Fruit fly (Drosophila melanogaster): ENCODE measurements around the gene ATPsynCF6.

The ATPsynCF6 gene

DNA sequence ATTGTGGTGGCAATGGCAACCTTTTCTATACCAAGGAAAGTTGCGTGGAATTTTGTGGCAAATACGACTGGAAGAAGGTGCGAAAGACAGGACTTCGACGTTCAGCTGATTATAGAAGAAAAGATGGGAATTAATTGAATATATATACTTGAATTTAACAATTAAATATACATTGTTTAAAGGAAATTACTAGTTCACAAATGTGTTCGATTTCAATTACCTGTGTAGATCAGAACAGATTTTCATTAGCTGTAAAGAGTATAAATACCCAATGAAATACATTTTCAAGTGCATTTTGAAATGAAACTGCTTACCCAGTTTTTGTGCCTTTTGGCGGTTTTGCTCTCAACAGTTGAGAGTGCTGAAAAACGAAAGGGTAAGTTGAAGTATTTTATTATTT lies 17.5 kb upstream of the ATPsynCF6 start, which contains the start of gene CG42828:
CG42828 (plus strand) TSS at position 301 of the 400 bp plus-strand sequence.
- TF ChIP-seq pad (GFP tag; optimal IDR thresholded peaks at IDR 0.05) (no peak), CG7045 (GFP tag; optimal IDR thresholded peaks at IDR 0.05) (no peak), CG5204 (GFP tag; optimal IDR thresholded peaks at IDR 0.05) (no peak), kay (GFP tag; ENCODE audit: borderline replicate concordance) (no peak), CG7101 (tag; optimal IDR thresholded peaks at IDR 0.05) (no peak), CG14711 (tag; optimal IDR thresholded peaks at IDR 0.05) (no peak), Clk (GFP tag; optimal IDR thresholded peaks at IDR 0.05) (no peak), CG11617 (GFP tag; optimal IDR thresholded peaks at IDR 0.05) (no peak), tj (GFP tag; optimal IDR thresholded peaks at IDR 0.05) (no peak), Hr96 (GFP tag; optimal IDR thresholded peaks at IDR 0.05) (no peak), ovo (GFP tag; optimal IDR thresholded peaks at IDR 0.05) (no peak), CG33017 (tag; optimal IDR thresholded peaks at IDR 0.05) (no peak), Crg-1 (GFP tag; optimal IDR thresholded peaks at IDR 0.05) (no peak), cic (GFP tag; optimal IDR thresholded peaks at IDR 0.05) (no peak), bab1 (GFP tag; optimal IDR thresholded peaks at IDR 0.05) (no peak), toe (GFP tag; optimal IDR thresholded peaks at IDR 0.05) (no peak), CG1620 (GFP tag; optimal IDR thresholded peaks at IDR 0.05) (no peak), Mnt (GFP tag; optimal IDR thresholded peaks at IDR 0.05) (no peak), cnc (optimal IDR thresholded peaks at IDR 0.05) (no peak), CG12768 (GFP tag; optimal IDR thresholded peaks at IDR 0.05) (no peak)

DNA sequence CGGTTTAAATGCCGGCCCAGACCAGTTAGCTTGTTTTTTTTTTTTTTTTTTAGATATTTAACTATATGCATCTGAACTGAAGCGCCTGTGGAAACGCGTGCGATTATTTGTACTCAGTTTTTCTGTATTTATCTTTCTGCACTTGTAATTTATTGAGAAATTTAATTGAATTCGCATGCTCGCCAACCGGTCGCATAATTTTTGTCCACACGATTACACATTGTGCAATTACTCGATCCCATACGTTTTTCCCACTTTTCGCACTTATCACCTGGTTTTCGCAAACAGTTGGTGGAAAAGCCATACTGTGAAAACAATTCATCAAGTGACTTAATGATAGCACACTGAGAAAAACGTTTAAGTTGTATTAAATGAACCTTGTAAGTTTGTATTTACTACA lies 16.8 kb upstream of the ATPsynCF6 start, which contains the start of gene CG42827:
CG42827 (plus strand) TSS at position 301 of the 400 bp plus-strand sequence.
- TF ChIP-seq Mnt (GFP tag; optimal IDR thresholded peaks at IDR 0.05): no peak
- TF ChIP-seq CG33017 (tag; optimal IDR thresholded peaks at IDR 0.05): no peak
- TF ChIP-seq CG7045 (GFP tag; optimal IDR thresholded peaks at IDR 0.05): no peak
- TF ChIP-seq tj (GFP tag; optimal IDR thresholded peaks at IDR 0.05): no peak
- no peak for TF ChIP-seq pad (GFP tag; optimal IDR thresholded peaks at IDR 0.05)
- TF ChIP-seq ovo (GFP tag; optimal IDR thresholded peaks at IDR 0.05): no peak
- no peak for TF ChIP-seq CG11617 (GFP tag; optimal IDR thresholded peaks at IDR 0.05)
- no peak for TF ChIP-seq CG1620 (GFP tag; optimal IDR thresholded peaks at IDR 0.05)
- TF ChIP-seq CG7101 (tag; optimal IDR thresholded peaks at IDR 0.05): no peak
- TF ChIP-seq CG12768 (GFP tag; optimal IDR thresholded peaks at IDR 0.05): no peak
- TF ChIP-seq toe (GFP tag; optimal IDR thresholded peaks at IDR 0.05): no peak
- TF ChIP-seq Crg-1 (GFP tag; optimal IDR thresholded peaks at IDR 0.05): no peak
- no peak for TF ChIP-seq cnc (optimal IDR thresholded peaks at IDR 0.05)
- no peak for TF ChIP-seq Hr96 (GFP tag; optimal IDR thresholded peaks at IDR 0.05)

DNA sequence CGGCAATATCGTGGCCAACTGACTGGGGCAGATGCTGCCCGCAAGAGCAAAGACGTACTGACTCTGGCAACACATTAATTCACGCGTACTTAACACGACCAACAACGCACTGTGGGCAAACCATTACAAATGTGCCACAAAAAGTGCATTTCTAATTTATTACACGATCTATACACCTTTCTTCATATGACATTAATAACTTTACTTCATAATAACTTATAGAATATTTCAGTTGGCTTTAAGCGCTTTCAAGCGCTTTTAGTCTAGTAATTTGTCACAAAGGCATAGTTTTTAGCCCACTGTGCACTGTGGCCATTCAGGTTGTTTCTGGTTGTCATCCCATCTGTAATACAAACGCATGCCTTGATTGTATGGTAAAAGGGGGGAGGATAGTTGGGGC lies 12.4 kb upstream of the ATPsynCF6 start:
- TF ChIP-seq tj (GFP tag; optimal IDR thresholded peaks at IDR 0.05): no peak
- TF ChIP-seq CG5204 (GFP tag; optimal IDR thresholded peaks at IDR 0.05): no peak
- no peak for TF ChIP-seq ovo (GFP tag; optimal IDR thresholded peaks at IDR 0.05)

DNA sequence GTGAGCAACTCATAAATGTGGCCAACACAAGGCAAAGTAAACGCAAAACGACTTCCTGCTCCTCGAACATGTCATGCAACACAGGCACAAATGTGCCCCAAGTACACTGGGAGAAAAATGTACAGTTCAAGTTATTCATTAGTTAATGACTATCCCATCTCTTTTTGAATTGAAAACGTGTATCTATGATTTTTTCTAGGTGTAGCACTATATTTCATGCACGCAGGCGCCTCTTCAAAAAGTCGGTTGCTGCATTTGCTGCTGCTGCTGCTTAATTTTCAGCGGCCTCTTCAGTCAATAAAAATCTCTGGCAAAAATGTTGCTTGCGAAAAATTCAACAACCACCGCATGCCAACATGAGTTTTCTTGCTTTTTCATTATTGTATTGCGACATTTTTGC lies 11.7 kb upstream of the ATPsynCF6 start:
- TF ChIP-seq pad (GFP tag; optimal IDR thresholded peaks at IDR 0.05): no peak
- no peak for TF ChIP-seq CG7045 (GFP tag; optimal IDR thresholded peaks at IDR 0.05)
- TF ChIP-seq CG5204 (GFP tag; optimal IDR thresholded peaks at IDR 0.05): no peak
- TF ChIP-seq CG14711 (tag; optimal IDR thresholded peaks at IDR 0.05): no peak
- TF ChIP-seq Hr96 (GFP tag; optimal IDR thresholded peaks at IDR 0.05): no peak
- TF ChIP-seq Clk (GFP tag; optimal IDR thresholded peaks at IDR 0.05): no peak
- no peak for TF ChIP-seq tj (GFP tag; optimal IDR thresholded peaks at IDR 0.05)
- no peak for TF ChIP-seq ovo (GFP tag; optimal IDR thresholded peaks at IDR 0.05)
- TF ChIP-seq CG12768 (GFP tag; optimal IDR thresholded peaks at IDR 0.05): no peak
- no peak for TF ChIP-seq bab1 (GFP tag; optimal IDR thresholded peaks at IDR 0.05)

DNA sequence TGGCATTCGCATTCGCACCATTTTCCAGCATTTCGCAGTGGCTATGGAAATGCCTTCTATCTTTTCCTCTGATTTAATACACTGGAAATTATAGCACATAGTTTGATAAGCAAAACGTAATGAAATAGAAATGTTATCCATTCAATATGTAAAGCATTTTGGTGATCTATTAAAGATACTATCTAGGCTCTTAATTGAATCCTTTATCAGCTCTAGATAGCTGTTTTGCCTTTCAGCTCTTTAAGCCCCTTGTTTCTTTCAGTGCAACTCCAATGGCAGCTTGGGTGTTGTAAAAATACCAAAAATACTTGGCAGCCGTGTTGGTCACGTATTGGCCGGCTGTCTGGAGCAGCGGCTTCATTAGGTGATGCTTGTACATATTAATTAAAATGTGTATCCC lies 9.2 kb upstream of the ATPsynCF6 start:
- TF ChIP-seq Clk (GFP tag; optimal IDR thresholded peaks at IDR 0.05): no peak
- TF ChIP-seq CG14711 (tag; optimal IDR thresholded peaks at IDR 0.05): no peak
- no peak for TF ChIP-seq Hr96 (GFP tag; optimal IDR thresholded peaks at IDR 0.05)
- no peak for TF ChIP-seq pad (GFP tag; optimal IDR thresholded peaks at IDR 0.05)
- TF ChIP-seq toe (GFP tag; optimal IDR thresholded peaks at IDR 0.05): no peak
- no peak for TF ChIP-seq cnc (optimal IDR thresholded peaks at IDR 0.05)
- TF ChIP-seq CG11617 (GFP tag; optimal IDR thresholded peaks at IDR 0.05): no peak
- TF ChIP-seq bab1 (GFP tag; optimal IDR thresholded peaks at IDR 0.05): no peak
- no peak for TF ChIP-seq ovo (GFP tag; optimal IDR thresholded peaks at IDR 0.05)
- TF ChIP-seq Mnt (GFP tag; optimal IDR thresholded peaks at IDR 0.05): no peak
- no peak for TF ChIP-seq CG7045 (GFP tag; optimal IDR thresholded peaks at IDR 0.05)
- no peak for TF ChIP-seq CG5204 (GFP tag; optimal IDR thresholded peaks at IDR 0.05)
- TF ChIP-seq tj (GFP tag; optimal IDR thresholded peaks at IDR 0.05): no peak
- no peak for TF ChIP-seq Crg-1 (GFP tag; optimal IDR thresholded peaks at IDR 0.05)
- no peak for TF ChIP-seq CG7101 (tag; optimal IDR thresholded peaks at IDR 0.05)
- TF ChIP-seq CG1620 (GFP tag; optimal IDR thresholded peaks at IDR 0.05): no peak
- TF ChIP-seq kay (GFP tag; ENCODE audit: borderline replicate concordance): no peak
- no peak for TF ChIP-seq CG12768 (GFP tag; optimal IDR thresholded peaks at IDR 0.05)
- no peak for TF ChIP-seq CG33017 (tag; optimal IDR thresholded peaks at IDR 0.05)

DNA sequence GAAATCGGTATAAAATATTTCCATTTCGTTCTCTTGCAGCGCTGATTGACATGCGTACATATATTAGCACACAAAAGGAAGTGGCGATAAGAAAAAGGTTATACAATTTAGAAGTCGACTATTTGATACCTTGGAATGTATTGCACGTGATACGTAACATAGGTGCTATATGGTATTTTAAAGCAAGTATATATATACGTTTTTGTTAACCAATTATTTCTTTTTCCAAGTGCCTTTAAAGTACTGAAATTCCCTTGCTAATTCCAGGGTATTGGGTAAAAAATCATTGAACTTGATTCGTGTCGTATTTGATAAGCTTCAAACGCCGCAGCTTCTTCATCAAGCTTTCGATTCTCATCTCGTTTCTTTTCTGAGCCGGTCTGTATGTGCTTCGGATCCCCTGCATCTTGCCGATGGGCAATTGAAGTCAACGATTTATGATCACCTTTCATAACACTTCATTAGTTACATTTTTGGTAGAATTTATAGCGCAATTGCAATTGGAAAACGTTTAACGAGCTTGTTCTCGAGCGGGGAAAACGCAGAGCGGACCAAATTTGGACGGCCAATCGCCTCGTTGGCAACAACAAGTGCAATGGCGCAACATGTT lies 7.8 kb upstream of the ATPsynCF6 start, which contains the start of gene CG4408:
CG4408 (minus strand) TSS at position 60 of the 610 bp plus-strand sequence.
- TF ChIP-seq CG1620 (GFP tag; optimal IDR thresholded peaks at IDR 0.05) (peak; percentile 48), cnc (optimal IDR thresholded peaks at IDR 0.05) (no peak), CG14711 (tag; optimal IDR thresholded peaks at IDR 0.05) (peak; percentile 77), CG7101 (tag; optimal IDR thresholded peaks at IDR 0.05) (peak; percentile 82), kay (GFP tag; ENCODE audit: borderline replicate concordance) (no peak), CG33017 (tag; optimal IDR thresholded peaks at IDR 0.05) (peak; percentile 70), ovo (GFP tag; optimal IDR thresholded peaks at IDR 0.05) (no peak), cic (GFP tag; optimal IDR thresholded peaks at IDR 0.05) (no peak), CG11617 (GFP tag; optimal IDR thresholded peaks at IDR 0.05) (peak; percentile 4), Hr96 (GFP tag; optimal IDR thresholded peaks at IDR 0.05) (peak; percentile 19), CG5204 (GFP tag; optimal IDR thresholded peaks at IDR 0.05) (no peak), tj (GFP tag; optimal IDR thresholded peaks at IDR 0.05) (no peak), CG7045 (GFP tag; optimal IDR thresholded peaks at IDR 0.05) (peak; percentile 27), Mnt (GFP tag; optimal IDR thresholded peaks at IDR 0.05) (no peak), Crg-1 (GFP tag; optimal IDR thresholded peaks at IDR 0.05) (peak; percentile 39), toe (GFP tag; optimal IDR thresholded peaks at IDR 0.05) (no peak), bab1 (GFP tag; optimal IDR thresholded peaks at IDR 0.05) (peak; percentile 43), CG12768 (GFP tag; optimal IDR thresholded peaks at IDR 0.05) (peak; percentile 41), Clk (GFP tag; optimal IDR thresholded peaks at IDR 0.05) (no peak), pad (GFP tag; optimal IDR thresholded peaks at IDR 0.05) (peak; percentile 57)

Measured in whole organism, adult.